Worm (Caenorhabditis elegans): Measurements from ENCODE around the gene M60.6.
A peak's percentile ranks its signal among the peaks of the same experiment; 100 is the strongest.

The M60.6 gene

ce11 chrX:8284003-8284402 lies 31.7 kb upstream of the M60.6 start:
- TF ChIP-seq unc-62 (GFP tag; optimal IDR thresholded peaks at IDR 0.05 in 1 of 2) (peak in 1 of 2 experiments; percentile 25), unc-62 (tag; optimal IDR thresholded peaks at IDR 0.05) (no peak), aha-1 (tag) (peak; percentile 94), snpc-1.2 (GFP tag; IDR thresholded peaks at IDR 0.05) (no peak)

ce11 chrX:8276984-8277383 lies 24.7 kb upstream of the M60.6 start:
- TF ChIP-seq daf-16 (GFP tag; optimal IDR thresholded peaks at IDR 0.05) (peak in 1 of 2 experiments; percentile 92), daf-16 (tag; optimal IDR thresholded peaks at IDR 0.05) (no peak), aha-1 (tag) (peak; percentile 59), ama-1 (optimal IDR thresholded peaks at IDR 0.05) (no peak)

ce11 chrX:8276333-8276732 lies 24.1 kb upstream of the M60.6 start:
- no peak for TF ChIP-seq zag-1 (tag; optimal IDR thresholded peaks at IDR 0.05)
- TF ChIP-seq nhr-11 (tag; optimal IDR thresholded peaks at IDR 0.05), result peak; percentile 25

- no peak for TF ChIP-seq Y75B8A.6 (GFP tag; IDR thresholded peaks at IDR 0.05)
- no peak for TF ChIP-seq fos-1 (tag; optimal IDR thresholded peaks at IDR 0.05)
- TF ChIP-seq lim-7 (GFP tag; IDR thresholded peaks at IDR 0.05), result no peak
- TF ChIP-seq ZK546.5 (tag; optimal IDR thresholded peaks at IDR 0.05), result no peak
- TF ChIP-seq ceh-44 (GFP tag; IDR thresholded peaks at IDR 0.05), result no peak
- no peak for TF ChIP-seq nhr-111 (GFP tag; optimal IDR thresholded peaks at IDR 0.05)
- no peak for TF ChIP-seq daf-16 (GFP tag; optimal IDR thresholded peaks at IDR 0.05)
- TF ChIP-seq daf-16 (tag; optimal IDR thresholded peaks at IDR 0.05), result no peak
- no peak for TF ChIP-seq mxl-2 (GFP tag; conservative IDR thresholded peaks at IDR 0.05)
- no peak for TF ChIP-seq php-3 (GFP tag; IDR thresholded peaks at IDR 0.05)
These were observed 22.6 kb upstream of the M60.6 start, which contains the start of gene ksr-1 for ce11 chrX:8274869-8275268. TSS of gene ksr-1 (plus strand) at chrX:8275169.

- TF ChIP-seq hif-1 (tag; optimal IDR thresholded peaks at IDR 0.05) (no peak), nhr-10 (tag; optimal IDR thresholded peaks at IDR 0.05) (no peak), aha-1 (tag) (no peak), Y105C5A.15 (GFP tag; IDR thresholded peaks at IDR 0.05) (no peak), lin-29 (GFP tag; IDR thresholded peaks at IDR 0.05) (no peak), mdt-29 (GFP tag; IDR thresholded peaks at IDR 0.05) (no peak)
These were observed 21.2 kb upstream of the M60.6 start for ce11 chrX:8273496-8273895.

ce11 chrX:8270971-8271553 lies 18.8 kb upstream of the M60.6 start, which contains the start of gene cutl-29:
TSS of gene cutl-29 (minus strand) at chrX:8271021.
- TF ChIP-seq unc-62 (GFP tag; optimal IDR thresholded peaks at IDR 0.05 in 1 of 2), result peak in 1 of 2 experiments; percentile 58
- TF ChIP-seq unc-62 (tag; optimal IDR thresholded peaks at IDR 0.05), result no peak
- TF ChIP-seq zip-2 (tag; optimal IDR thresholded peaks at IDR 0.05), result no peak

ce11 chrX:8268083-8268482 lies 15.8 kb upstream of the M60.6 start:
- TF ChIP-seq F26F4.8 (GFP tag; conservative IDR thresholded peaks at IDR 0.05) (no peak), hif-1 (tag; optimal IDR thresholded peaks at IDR 0.05) (no peak), nhr-10 (tag; optimal IDR thresholded peaks at IDR 0.05) (no peak), daf-8 (GFP tag; IDR thresholded peaks at IDR 0.05) (no peak), F44E2.7 (GFP tag; IDR thresholded peaks at IDR 0.05) (no peak), lin-15B (tag; optimal IDR thresholded peaks at IDR 0.05) (no peak), lin-29 (GFP tag; IDR thresholded peaks at IDR 0.05) (no peak), ZK546.5 (tag; optimal IDR thresholded peaks at IDR 0.05) (no peak), Y5F2A.4 (GFP tag; optimal IDR thresholded peaks at IDR 0.05) (no peak), F37D6.2 (tag; optimal IDR thresholded peaks at IDR 0.05) (no peak), fos-1 (tag; optimal IDR thresholded peaks at IDR 0.05) (no peak), sdz-12 (GFP tag; optimal IDR thresholded peaks at IDR 0.05) (no peak), lin-13 (GFP tag; optimal IDR thresholded peaks at IDR 0.05) (no peak), F10B5.3 (tag; optimal IDR thresholded peaks at IDR 0.05) (no peak), mdl-1 (tag; optimal IDR thresholded peaks at IDR 0.05) (no peak), ctbp-1 (GFP tag; IDR thresholded peaks at IDR 0.05) (no peak), skn-1 (tag; optimal IDR thresholded peaks at IDR 0.05) (no peak), duxl-1 (tag; optimal IDR thresholded peaks at IDR 0.05; ENCODE audit: poor library complexity) (no peak), spr-3 (GFP tag; optimal IDR thresholded peaks at IDR 0.05) (no peak), hmg-1.1 (GFP tag; IDR thresholded peaks at IDR 0.05) (no peak)
